Fruit fly (Drosophila melanogaster) whole organism, embryonic: ENCODE results near the gene CG34289.

Experiments used
- Atf-2 ChIP-seq: fragments of 200-800 bp; sonication (Bioruptor generic); optimal IDR thresholded peaks from 2 replicates; lab custom pipeline; 2016; ENCODE audit warnings: missing biosample characterization, missing genetic modification characterization
- BEAF-32 ChIP-seq: fragments of 200-800 bp; sonication (Bioruptor generic); optimal IDR thresholded peaks from 3 replicates; lab custom pipeline; 2017; ENCODE audit warnings: missing biosample characterization, missing genetic modification characterization, mild to moderate bottlenecking, moderate library complexity, missing genetic modification reagents
- Blimp-1 ChIP-seq: fragments of 200-800 bp; sonication (Bioruptor generic); optimal IDR thresholded peaks from 3 replicates; lab custom pipeline; 2018; ENCODE audit warnings: missing biosample characterization, missing genetic modification characterization, mild to moderate bottlenecking, moderate library complexity, missing genetic modification reagents
- CG10654 ChIP-seq: fragments of 200-800 bp; sonication (Bioruptor generic); optimal IDR thresholded peaks from 2 replicates; lab custom pipeline; 2016; ENCODE audit warnings: missing biosample characterization, missing genetic modification characterization
- CG11093 ChIP-seq: fragments of 200-800 bp; sonication (Bioruptor generic); IDR thresholded peaks from 3 replicates; pipeline ENCODE4 v1.3.6; 2022; ENCODE audit warnings: missing biosample characterization, missing genetic modification characterization
- CG11456 ChIP-seq: fragments of 200-800 bp; sonication (Bioruptor generic); IDR thresholded peaks from 3 replicates; pipeline ENCODE4 v1.3.6; 2022; ENCODE audit warnings: missing biosample characterization, missing genetic modification characterization
- CG12155 ChIP-seq: fragments of 200-800 bp; sonication (Bioruptor generic); optimal IDR thresholded peaks from 3 replicates; lab custom pipeline; 2016; ENCODE audit warnings: missing biosample characterization, missing genetic modification characterization
- CG13296 ChIP-seq: fragments of 200-800 bp; sonication (Bioruptor generic); optimal IDR thresholded peaks from 3 replicates; lab custom pipeline; 2018; ENCODE audit warnings: missing biosample characterization, mild to moderate bottlenecking, missing genetic modification characterization
- CG17186 ChIP-seq: fragments of 200-800 bp; sonication (Bioruptor generic); optimal IDR thresholded peaks from 3 replicates; lab custom pipeline; 2017; ENCODE audit warnings: missing biosample characterization, missing genetic modification reagents, missing genetic modification characterization
- CG17328 ChIP-seq: fragments of 200-800 bp; sonication (Bioruptor generic); IDR thresholded peaks from 2 replicates; pipeline ENCODE4 v1.3.6; 2022; ENCODE audit warnings: missing biosample characterization, missing genetic modification characterization
- CG17568 ChIP-seq: fragments of 200-800 bp; sonication (Bioruptor generic); optimal IDR thresholded peaks from 2 replicates; lab custom pipeline; 2018; ENCODE audit warnings: missing biosample characterization, mild to moderate bottlenecking, missing genetic modification characterization, moderate library complexity
- CG17802 ChIP-seq: fragments of 200-800 bp; sonication (Bioruptor generic); optimal IDR thresholded peaks from 2 replicates; lab custom pipeline; 2018; ENCODE audit warnings: missing biosample characterization, mild to moderate bottlenecking, missing genetic modification characterization, moderate library complexity
- CG17829 ChIP-seq: fragments of 200-800 bp; optimal IDR thresholded peaks from 2 replicates; lab custom pipeline; 2019; ENCODE audit warnings: missing biosample characterization, mild to moderate bottlenecking, missing genetic modification characterization, moderate library complexity
- CG2116 ChIP-seq: fragments of 200-800 bp; sonication (Bioruptor generic); optimal IDR thresholded peaks from 3 replicates; lab custom pipeline; 2018; ENCODE audit warnings: missing biosample characterization, mild to moderate bottlenecking, missing genetic modification characterization
- CG2678 ChIP-seq: fragments of 200-800 bp; sonication (Bioruptor generic); optimal IDR thresholded peaks from 3 replicates; lab custom pipeline; 2019; ENCODE audit warnings: missing biosample characterization, mild to moderate bottlenecking, missing genetic modification characterization, moderate library complexity
- CG30020 ChIP-seq: fragments of 200-800 bp; optimal IDR thresholded peaks from 2 replicates; lab custom pipeline; 2019; ENCODE audit warnings: missing biosample characterization, mild to moderate bottlenecking, missing genetic modification characterization, moderate library complexity
- CG3281 ChIP-seq: fragments of 200-800 bp; sonication (Bioruptor generic); optimal IDR thresholded peaks from 3 replicates; lab custom pipeline; 2017; ENCODE audit warnings: missing biosample characterization, mild to moderate bottlenecking, missing genetic modification characterization
- CG34422 ChIP-seq: fragments of 200-800 bp; sonication (Bioruptor generic); IDR thresholded peaks from 3 replicates; pipeline ENCODE4 v1.3.6; 2022; ENCODE audit warnings: missing biosample characterization, missing genetic modification characterization
- CG4820 ChIP-seq: fragments of 200-800 bp; sonication (Bioruptor generic); optimal IDR thresholded peaks from 3 replicates; lab custom pipeline; 2016; ENCODE audit warnings: missing biosample characterization, missing genetic modification characterization
- CG6175 ChIP-seq: fragments of 200-800 bp; sonication (Bioruptor generic); IDR thresholded peaks from 3 replicates; pipeline ENCODE4 v1.3.6; 2022; ENCODE audit warnings: missing biosample characterization, missing genetic modification characterization
- CG7745 ChIP-seq: fragments of 200-800 bp; sonication (Bioruptor generic); optimal IDR thresholded peaks from 2 replicates; lab custom pipeline; 2018; ENCODE audit warnings: missing biosample characterization, mild to moderate bottlenecking, missing genetic modification characterization, moderate library complexity
- CG9932 ChIP-seq: fragments of 200-800 bp; sonication (Bioruptor generic); IDR thresholded peaks from 2 replicates; pipeline ENCODE4 v1.3.6; 2022; ENCODE audit warnings: missing biosample characterization, missing genetic modification characterization
- CHES-1-like ChIP-seq: fragments of 200-800 bp; sonication (Bioruptor generic); optimal IDR thresholded peaks from 2 replicates; lab custom pipeline; 2016; ENCODE audit warnings: missing biosample characterization, missing genetic modification characterization
- Dll ChIP-seq: fragments of 200-800 bp; sonication (Bioruptor generic); IDR thresholded peaks from 4 replicates; pipeline ENCODE4 v1.3.6; 2022; ENCODE audit warnings: missing biosample characterization, missing genetic modification characterization; ENCODE audit not compliant: partially characterized antibody
- Doc3 ChIP-seq: fragments of 200-800 bp; sonication (Bioruptor generic); IDR thresholded peaks from 3 replicates; pipeline ENCODE4 v1.3.6; 2022; ENCODE audit warnings: missing biosample characterization, missing genetic modification characterization; ENCODE audit not compliant: partially characterized antibody
- Elba2 ChIP-seq: fragments of 200-800 bp; sonication (Bioruptor generic); optimal IDR thresholded peaks from 3 replicates; lab custom pipeline; 2016; ENCODE audit warnings: missing biosample characterization, missing genetic modification characterization
- Gsc ChIP-seq: fragments of 200-800 bp; sonication (Bioruptor generic); IDR thresholded peaks from 2 replicates; pipeline ENCODE4 v1.3.6; 2022; ENCODE audit warnings: missing biosample characterization, missing genetic modification characterization
- Lim3 ChIP-seq: fragments of 200-800 bp; sonication (Bioruptor generic); IDR thresholded peaks from 2 replicates; pipeline ENCODE4 v1.3.6; 2022; ENCODE audit warnings: missing biosample characterization, missing genetic modification characterization
- Mrtf ChIP-seq: fragments of 200-800 bp; sonication (Bioruptor generic); IDR thresholded peaks from 3 replicates; pipeline ENCODE4 v1.3.6; 2022; ENCODE audit warnings: missing biosample characterization, missing genetic modification characterization
- Neu2 ChIP-seq: fragments of 200-800 bp; sonication (Bioruptor generic); optimal IDR thresholded peaks from 3 replicates; lab custom pipeline; 2016; ENCODE audit warnings: missing biosample characterization, missing genetic modification characterization, borderline replicate concordance
- Oli ChIP-seq: fragments of 200-800 bp; sonication (Bioruptor generic); optimal IDR thresholded peaks from 2 replicates; lab custom pipeline; 2018; ENCODE audit warnings: missing biosample characterization, mild to moderate bottlenecking, missing genetic modification characterization, moderate library complexity
- PHDP ChIP-seq: fragments of 200-800 bp; sonication (Bioruptor generic); optimal IDR thresholded peaks from 3 replicates; lab custom pipeline; 2018; ENCODE audit warnings: missing biosample characterization, mild to moderate bottlenecking, missing genetic modification characterization, moderate library complexity
- Ptx1 ChIP-seq: fragments of 200-800 bp; sonication (Bioruptor generic); IDR thresholded peaks from 2 replicates; pipeline ENCODE4 v1.3.6; 2022; ENCODE audit warnings: missing biosample characterization, missing genetic modification characterization
- Side ChIP-seq: fragments of 200-800 bp; sonication (Bioruptor generic); optimal IDR thresholded peaks from 2 replicates; lab custom pipeline; 2016; ENCODE audit warnings: missing biosample characterization, missing genetic modification characterization
- Sox100B ChIP-seq: fragments of 200-800 bp; sonication (Bioruptor generic); optimal IDR thresholded peaks from 3 replicates; lab custom pipeline; 2018; ENCODE audit warnings: missing biosample characterization, mild to moderate bottlenecking, missing genetic modification characterization
- Ssrp ChIP-seq: fragments of 200-800 bp; sonication (Bioruptor generic); optimal IDR thresholded peaks from 2 replicates; lab custom pipeline; 2018; ENCODE audit warnings: missing biosample characterization, mild to moderate bottlenecking, missing genetic modification characterization, moderate library complexity
- Stat92E ChIP-seq, 3 experiments: fragments of >200 bp in 2 of 3; fragments of 200-800 bp in 1 of 3; sonication (Bioruptor generic) in 1 of 3; optimal IDR thresholded peaks; 2 replicates each; lab custom pipeline; 2017 to 2019; ENCODE audit warnings: missing biosample characterization in 3 of 3, missing genetic modification characterization in 3 of 3, mild to moderate bottlenecking in 1 of 3, moderate library complexity in 1 of 3
- Taf1 ChIP-seq: fragments of 200-800 bp; sonication (Bioruptor generic); IDR thresholded peaks from 2 replicates; pipeline ENCODE4 v1.3.6; 2022; ENCODE audit warnings: missing biosample characterization, missing genetic modification characterization
- ac ChIP-seq: fragments of 200-800 bp; sonication (Bioruptor generic); optimal IDR thresholded peaks from 3 replicates; lab custom pipeline; 2017; ENCODE audit warnings: missing biosample characterization, mild to moderate bottlenecking, missing genetic modification characterization
- ap ChIP-seq: fragments of 200-800 bp; sonication (Bioruptor generic); IDR thresholded peaks from 2 replicates; pipeline ENCODE4 v1.3.6; 2022; ENCODE audit warnings: missing biosample characterization, missing genetic modification characterization
- cwo ChIP-seq: fragments of 200-800 bp; sonication (Bioruptor generic); optimal IDR thresholded peaks from 3 replicates; lab custom pipeline; 2017; ENCODE audit warnings: missing biosample characterization, missing genetic modification characterization, mild to moderate bottlenecking, moderate library complexity, missing genetic modification reagents
- dysf ChIP-seq: fragments of 200-800 bp; sonication (Bioruptor generic); IDR thresholded peaks from 3 replicates; pipeline ENCODE4 v1.3.6; 2022; ENCODE audit warnings: missing biosample characterization, missing genetic modification characterization
- gem ChIP-seq: fragments of 200-800 bp; sonication (Bioruptor generic); optimal IDR thresholded peaks from 2 replicates; lab custom pipeline; 2019; ENCODE audit warnings: missing biosample characterization, mild to moderate bottlenecking, missing genetic modification characterization, moderate library complexity
- kay ChIP-seq: fragments of 200-800 bp; sonication (Bioruptor generic); optimal IDR thresholded peaks from 2 replicates; lab custom pipeline; 2016; ENCODE audit warnings: missing biosample characterization, missing genetic modification characterization
- klu ChIP-seq: fragments of 200-800 bp; sonication (Bioruptor generic); IDR thresholded peaks from 2 replicates; pipeline ENCODE4 v1.3.6; 2022; ENCODE audit warnings: missing biosample characterization, missing genetic modification characterization
- lola ChIP-seq, 3 experiments: fragments of >200 bp in 2 of 3; fragments of 200-800 bp in 1 of 3; sonication (Bioruptor generic) in 1 of 3; optimal IDR thresholded peaks; 2 replicates each; lab custom pipeline; 2017 to 2019; ENCODE audit warnings: missing biosample characterization in 3 of 3, missing genetic modification characterization in 3 of 3, mild to moderate bottlenecking in 1 of 3, moderate library complexity in 1 of 3
- p53 ChIP-seq: fragments of 200-800 bp; sonication (Bioruptor generic); optimal IDR thresholded peaks from 2 replicates; lab custom pipeline; 2016; ENCODE audit warnings: missing biosample characterization, missing genetic modification characterization
- row ChIP-seq: fragments of 200-800 bp; sonication (Bioruptor generic); IDR thresholded peaks from 3 replicates; pipeline ENCODE4 v1.3.6; 2022; ENCODE audit warnings: missing biosample characterization, missing genetic modification characterization
- tna ChIP-seq: fragments of 200-800 bp; sonication (Bioruptor generic); IDR thresholded peaks from 2 replicates; pipeline ENCODE4 v1.3.6; 2022; ENCODE audit warnings: missing biosample characterization, missing genetic modification characterization; ENCODE audit not compliant: partially characterized antibody
- ttk ChIP-seq: fragments of 200-800 bp; sonication (Bioruptor generic); IDR thresholded peaks from 2 replicates; pipeline ENCODE4 v2.1.2; 2022; ENCODE audit warnings: missing biosample characterization, missing genetic modification characterization
- zfh1 ChIP-seq: fragments of 200-800 bp; sonication (Bioruptor generic); IDR thresholded peaks from 3 replicates; pipeline ENCODE4 v1.3.6; 2022; ENCODE audit warnings: missing biosample characterization, missing genetic modification characterization

The CG34289 gene

dm6 chr3R:23526069-23526468, 18.8 kb upstream of the CG34289 start:
- TF ChIP-seq Dll (GFP tag; lab: Robert Waterston, UW) (no peak), Side (GFP tag; lab: Kevin White, UChicago) (no peak), Atf-2 (GFP tag; lab: Kevin White, UChicago) (no peak), CG11093 (GFP tag; lab: Robert Waterston, UW) (no peak), CG17186 (GFP tag; lab: Kevin White, UChicago) (no peak), klu (GFP tag; lab: Robert Waterston, UW) (0 out of 2 replicates have a peak, but pooled peaks have one; percentile 21), ttk (0 out of 2 replicates have a peak, but pooled peaks have one; percentile 35), ap (GFP tag; lab: Robert Waterston, UW) (no peak), CG2678 (no peak), ac (no peak), CG9932 (GFP tag; lab: Robert Waterston, UW) (no peak), row (GFP tag; lab: Robert Waterston, UW) (peak; percentile 66), Oli (tag; lab: Kevin White, UChicago) (no peak), lola (GFP tag; optimal IDR thresholded peaks at IDR 0.05; lab: Kevin White, UChicago) (no peak), CG3281 (GFP tag; lab: Kevin White, UChicago) (no peak), CG17328 (GFP tag; lab: Robert Waterston, UW) (no peak), CG10654 (no peak), Blimp-1 (no peak), cwo (peak; percentile 66), Stat92E (GFP tag; optimal IDR thresholded peaks at IDR 0.05; lab: Kevin White, UChicago) (no peak), CG13296 (GFP tag; lab: Kevin White, UChicago) (no peak), Doc3 (GFP tag; lab: Robert Waterston, UW) (no peak), CG4820 (no peak), CG11456 (0 out of 3 replicates have a peak, but pooled peaks have one; percentile 50), CG6175 (no peak), CG17802 (tag; lab: Kevin White, UChicago) (no peak), dysf (0 out of 3 replicates have a peak, but pooled peaks have one; percentile 30), Neu2 (GFP tag; lab: Kevin White, UChicago) (no peak), tna (no peak), Ptx1 (peak; percentile 52), p53 (GFP tag; lab: Kevin White, UChicago) (no peak), CG7745 (tag; lab: Kevin White, UChicago) (no peak), kay (GFP tag; lab: Kevin White, UChicago) (no peak), Mrtf (peak; percentile 28; the same call in 1 of the 3 replicates), Taf1 (GFP tag; lab: Robert Waterston, UW) (no peak), CG2116 (no peak), Sox100B (no peak), PHDP (tag; lab: Kevin White, UChicago) (no peak), zfh1 (GFP tag; lab: Robert Waterston, UW) (peak; percentile 39; the same call in 1 of the 3 replicates), CG12155 (GFP tag; lab: Kevin White, UChicago) (no peak), CHES-1-like (GFP tag; lab: Kevin White, UChicago) (no peak), CG34422 (GFP tag; lab: Robert Waterston, UW) (no peak), CG17568 (no peak), gem (tag; lab: Kevin White, UChicago) (no peak), Lim3 (GFP tag; lab: Robert Waterston, UW) (no peak), Gsc (GFP tag; lab: Robert Waterston, UW) (no peak), CG30020 (no peak), CG17829 (tag; lab: Kevin White, UChicago) (no peak), Ssrp (no peak), BEAF-32 (GFP tag; lab: Kevin White, UChicago) (no peak), Elba2 (GFP tag; lab: Kevin White, UChicago) (no peak)
